Worm (Caenorhabditis elegans) whole organism, L4/young adult: ENCODE measurements around the gene tyr-1.
A peak's percentile ranks its signal among the peaks of the same experiment; 100 is the strongest.

Experiments used
- W03F9.2 ChIP-seq: fragments of 150-350 bp; optimal IDR thresholded peaks from 2 replicates; lab custom pipeline; 2014; ENCODE audit warnings: missing biosample characterization, missing genetic modification characterization
- dao-5 ChIP-seq: sonication (generic microtip); optimal IDR thresholded peaks from 2 replicates; lab custom pipeline; 2016; ENCODE audit warnings: missing genotype, missing genetic modification characterization, moderate library complexity, missing compliant biosample characterization
- him-1 ChIP-seq: sonication (generic microtip); optimal IDR thresholded peaks from 2 replicates; lab custom pipeline; 2016; ENCODE audit warnings: missing genotype, missing genetic modification reagents, missing genetic modification characterization, missing compliant biosample characterization

The tyr-1 gene

ce11 chrIII:7889036-7889435 is 15.5 kb downstream of the tyr-1 start:
- TF ChIP-seq him-1 (tag; lab: Kevin White, UChicago) = no peak
- TF ChIP-seq W03F9.2 = no peak

ce11 chrIII:7891573-7892306 is 18.2 kb downstream of the tyr-1 start, which contains the start of the genes ZK688.5 and fahd-1:
Gene ZK688.5, minus strand, starts transcription at chrIII:7891623.
Gene fahd-1, plus strand, starts transcription at chrIII:7892256.
- TF ChIP-seq him-1 (tag; lab: Kevin White, UChicago) = no peak
- peak; percentile 60 for TF ChIP-seq W03F9.2

- TF ChIP-seq dao-5 = no peak
- no peak for TF ChIP-seq W03F9.2
- TF ChIP-seq him-1 (tag; lab: Kevin White, UChicago) = no peak
Measured at ce11 chrIII:7892333-7892732, 18.8 kb downstream of the tyr-1 start.

ce11 chrIII:7893224-7893623 is 19.6 kb downstream of the tyr-1 start:
- TF ChIP-seq dao-5 (no peak), him-1 (tag; lab: Kevin White, UChicago) (no peak), W03F9.2 (no peak)

DNA sequence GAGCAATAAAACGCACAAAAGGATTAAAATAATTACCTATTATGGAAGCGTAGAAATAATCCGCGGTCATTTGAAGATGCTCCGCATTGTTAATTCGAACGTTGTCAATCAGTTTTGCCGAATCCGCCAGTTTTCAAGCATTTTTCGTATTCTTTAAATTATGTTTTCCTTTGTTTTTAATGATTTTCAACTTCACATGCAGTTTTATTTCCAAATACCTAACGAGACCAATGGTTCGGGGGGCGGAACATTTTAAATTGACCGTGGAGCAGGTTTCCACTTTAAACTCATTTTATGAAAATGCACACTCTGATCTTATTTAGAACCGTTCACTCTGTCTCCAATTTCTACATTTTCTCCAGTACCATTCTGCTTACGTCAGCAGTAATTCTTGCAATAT is 21.1 kb downstream of the tyr-1 start, which contains the start of gene ZK688.4:
TSS of gene ZK688.4 (plus strand) at position 301 of the 400 bp plus-strand sequence.
- TF ChIP-seq W03F9.2 (no peak), him-1 (tag; lab: Kevin White, UChicago) (no peak), dao-5 (no peak)

DNA sequence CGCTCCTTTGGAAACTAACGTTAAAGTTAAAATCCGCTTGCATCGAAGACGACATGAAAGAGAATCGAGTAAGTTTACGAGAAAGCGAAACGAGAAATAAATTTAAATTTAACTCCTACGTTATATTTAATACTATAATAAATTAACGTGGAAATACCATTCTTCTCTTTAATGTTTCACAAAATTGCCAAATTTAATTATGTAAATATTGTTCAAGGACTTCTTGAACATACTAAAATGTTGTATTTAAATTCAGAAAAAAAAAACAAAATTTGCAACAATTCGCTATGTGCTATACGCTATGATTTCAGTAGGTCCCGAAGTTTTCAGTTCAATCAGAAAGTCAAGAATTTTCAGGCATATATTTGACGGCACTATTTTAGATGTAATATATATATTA is 23.3 kb downstream of the tyr-1 start, which contains the start of gene ZK688.10:
TSS of gene ZK688.10 (minus strand) at position 101 of the 400 bp plus-strand sequence.
- TF ChIP-seq him-1 (tag; lab: Kevin White, UChicago) (no peak), dao-5 (no peak), W03F9.2 (no peak)

- TF ChIP-seq W03F9.2 (no peak), him-1 (tag; lab: Kevin White, UChicago) (no peak), dao-5 (no peak)
Measured at ce11 chrIII:7897733-7898132, 24.2 kb downstream of the tyr-1 start.

DNA sequence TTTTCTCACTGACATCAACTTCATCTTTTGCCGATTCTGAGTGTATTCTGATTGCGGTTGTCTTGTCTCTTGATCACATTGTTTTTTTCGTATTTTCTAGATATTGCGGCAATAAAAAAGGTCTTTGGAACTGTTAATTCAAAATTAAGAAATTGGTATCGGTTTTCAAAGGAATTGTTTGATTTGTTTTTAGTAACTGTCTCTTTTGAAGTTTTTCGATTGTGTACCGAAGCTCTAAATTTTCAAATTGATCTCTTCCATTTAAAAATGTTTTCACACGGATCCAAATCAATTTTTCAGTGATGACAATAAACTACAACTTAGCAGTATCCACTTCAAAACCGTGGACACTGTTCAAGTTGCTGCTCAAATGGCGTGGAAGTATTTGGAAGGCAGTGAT is 27.2 kb downstream of the tyr-1 start, which contains the start of gene best-24:
TSS of gene best-24 (plus strand) at position 301 of the 400 bp plus-strand sequence.
- TF ChIP-seq W03F9.2 = no peak
- TF ChIP-seq dao-5 = no peak
- no peak for TF ChIP-seq him-1 (tag; lab: Kevin White, UChicago)

- TF ChIP-seq W03F9.2 = no peak
- TF ChIP-seq him-1 (tag; lab: Kevin White, UChicago) = no peak
- no peak for TF ChIP-seq dao-5
Measured at ce11 chrIII:7903427-7903826, 29.8 kb downstream of the tyr-1 start.

DNA sequence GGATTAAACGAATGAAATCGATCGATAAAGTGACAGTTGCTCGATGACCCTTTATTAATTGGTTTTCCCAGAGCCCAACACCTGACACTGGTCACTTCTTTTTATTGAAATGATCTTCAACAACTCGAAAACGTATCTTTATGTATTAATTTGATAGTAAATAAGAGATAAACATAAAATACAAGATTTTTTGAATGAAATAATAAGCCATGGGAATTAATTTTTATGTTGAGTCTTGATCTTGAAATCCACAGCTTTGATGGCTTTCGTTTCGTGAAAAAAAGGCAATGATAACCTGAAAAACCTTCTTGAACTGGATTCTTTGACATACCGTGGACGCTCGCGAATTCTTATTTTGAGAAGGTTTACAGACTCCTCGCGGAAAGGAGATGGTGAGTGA is 33.9 kb downstream of the tyr-1 start, which contains the start of gene pcp-5:
TSS of gene pcp-5 (minus strand) at position 101 of the 400 bp plus-strand sequence.
- TF ChIP-seq dao-5 (no peak), W03F9.2 (no peak), him-1 (tag; lab: Kevin White, UChicago) (no peak)

- TF ChIP-seq W03F9.2 (no peak), him-1 (tag; lab: Kevin White, UChicago) (no peak), dao-5 (no peak)
Measured at ce11 chrIII:7909263-7909662, 35.7 kb downstream of the tyr-1 start, which contains the start of gene ZK688.1. Gene ZK688.1, plus strand, starts transcription at chrIII:7909563.

- TF ChIP-seq him-1 (tag; lab: Kevin White, UChicago) = no peak
- TF ChIP-seq dao-5 = no peak
- no peak for TF ChIP-seq W03F9.2
Measured at ce11 chrIII:7911621-7912020, 38.0 kb downstream of the tyr-1 start, which contains the start of gene ZK688.7. Gene ZK688.7, minus strand, starts transcription at chrIII:7911634.

ce11 chrIII:7913488-7913887 is 39.9 kb downstream of the tyr-1 start, which contains the start of gene ZK688.12:
Gene ZK688.12, minus strand, starts transcription at chrIII:7913588.
- TF ChIP-seq him-1 (tag; lab: Kevin White, UChicago) = no peak
- TF ChIP-seq W03F9.2 = no peak
- TF ChIP-seq dao-5 = no peak

ce11 chrIII:7917667-7918066 is 44.1 kb downstream of the tyr-1 start, which contains the start of gene gly-3:
Gene gly-3, minus strand, starts transcription at chrIII:7917767.
- TF ChIP-seq him-1 (tag; lab: Kevin White, UChicago) (no peak), W03F9.2 (no peak), dao-5 (no peak)

ce11 chrIII:7919823-7920222 is 46.2 kb downstream of the tyr-1 start, which contains the start of gene C29E4.14:
Gene C29E4.14, plus strand, starts transcription at chrIII:7920123.
- no peak for TF ChIP-seq W03F9.2
- no peak for TF ChIP-seq him-1 (tag; lab: Kevin White, UChicago)
- TF ChIP-seq dao-5 = no peak
